Worm (Caenorhabditis elegans): ENCODE results near the gene nhr-96.

Gene nhr-96

DNA sequence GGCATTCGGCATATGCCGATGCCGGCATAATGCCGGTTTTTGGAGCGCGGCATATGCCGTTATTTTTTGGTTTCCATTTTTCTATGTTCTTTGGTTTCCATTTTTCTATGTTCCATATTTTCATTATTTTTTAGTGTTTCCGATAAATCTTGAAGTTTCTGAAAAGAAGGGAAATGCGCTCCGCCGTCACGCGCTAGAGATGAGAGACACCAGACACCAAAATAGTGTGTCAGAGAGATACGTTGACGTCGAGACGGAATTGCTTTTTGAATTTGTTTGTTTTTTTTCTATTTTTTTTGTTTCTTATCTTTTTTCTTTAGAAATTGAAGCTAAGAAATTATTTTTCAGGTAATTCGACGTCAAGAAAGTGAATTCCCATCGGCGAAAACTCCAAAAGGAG lies 21.9 kb downstream of the nhr-96 start, which contains the start of gene F41B5.1:
F41B5.1 (plus strand) TSS at position 343 of the 400 bp plus-strand sequence.
- TF ChIP-seq hmg-11 (tag; optimal IDR thresholded peaks at IDR 0.05), result peak; percentile 15

DNA sequence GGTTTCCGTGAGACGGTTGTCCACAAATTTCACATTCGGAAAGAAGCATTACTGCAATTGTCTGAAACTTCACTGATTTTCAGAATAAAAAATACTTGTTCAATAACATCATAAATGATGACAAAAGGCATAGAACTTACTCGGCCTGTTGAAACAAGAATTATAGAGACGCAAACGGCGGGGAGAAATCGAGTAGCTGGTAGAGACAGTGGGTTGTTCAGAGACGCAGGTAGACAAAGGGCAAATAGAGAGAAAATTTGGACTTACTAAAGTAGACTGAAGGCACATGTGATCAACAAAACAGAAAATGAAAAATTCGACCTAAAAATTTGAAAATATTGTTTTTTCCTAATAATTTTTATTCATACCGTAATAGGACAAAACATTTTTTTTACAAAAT lies 26.5 kb downstream of the nhr-96 start, which contains the start of gene nhr-182:
nhr-182 (minus strand) TSS at position 178 of the 400 bp plus-strand sequence.
- TF ChIP-seq nhr-25 (tag; optimal IDR thresholded peaks at IDR 0.05) (no peak), ama-1 (optimal IDR thresholded peaks at IDR 0.05) (no peak), skn-1 (tag; optimal IDR thresholded peaks at IDR 0.05) (peak; percentile 89), elt-2 (tag; optimal IDR thresholded peaks at IDR 0.05) (peak; percentile 28), lsy-12 (tag; optimal IDR thresholded peaks at IDR 0.05) (no peak), unc-62 (GFP tag; optimal IDR thresholded peaks at IDR 0.05) (no peak), nfya-1 (tag; optimal IDR thresholded peaks at IDR 0.05; ENCODE audit: insufficient read depth) (peak; percentile 16), nhr-23 (tag; optimal IDR thresholded peaks at IDR 0.05) (peak; percentile 3), ZK546.5 (tag; optimal IDR thresholded peaks at IDR 0.05) (no peak), ztf-4 (tag; optimal IDR thresholded peaks at IDR 0.05) (no peak), R02D3.7 (tag; optimal IDR thresholded peaks at IDR 0.05) (no peak), pha-4 (tag; optimal IDR thresholded peaks at IDR 0.05) (peak; percentile 83), zag-1 (tag; optimal IDR thresholded peaks at IDR 0.05) (no peak), lin-15B (tag; optimal IDR thresholded peaks at IDR 0.05) (no peak), nhr-11 (tag; optimal IDR thresholded peaks at IDR 0.05) (no peak), egl-5 (tag; optimal IDR thresholded peaks at IDR 0.05) (no peak), nhr-43 (tag; optimal IDR thresholded peaks at IDR 0.05; ENCODE audit: poor library complexity, severe bottlenecking) (no peak), sea-2 (GFP tag; optimal IDR thresholded peaks at IDR 0.05) (no peak), daf-12 (tag; optimal IDR thresholded peaks at IDR 0.05) (no peak), aly-2 (tag; optimal IDR thresholded peaks at IDR 0.05) (no peak), elt-1 (tag; optimal IDR thresholded peaks at IDR 0.05) (no peak), egl-27 (tag; optimal IDR thresholded peaks at IDR 0.05) (no peak)

DNA sequence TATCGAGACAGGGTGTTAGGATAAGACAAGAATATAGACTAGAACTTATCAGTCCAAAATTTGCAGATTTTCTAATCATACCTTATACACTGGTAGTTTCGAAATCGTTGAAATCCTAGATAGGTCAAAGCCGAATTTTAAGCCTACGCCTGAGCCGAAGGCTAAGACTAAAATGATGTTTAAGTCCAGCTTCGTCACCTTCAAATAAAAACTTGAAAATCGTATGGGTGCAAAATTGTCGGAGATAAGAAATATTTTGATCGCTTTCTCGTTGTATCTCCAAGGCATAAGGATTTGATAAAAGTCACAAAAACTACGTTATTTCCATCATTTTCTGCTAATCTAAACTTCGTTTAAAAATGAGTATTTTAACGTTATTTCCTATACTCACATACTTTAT lies 27.4 kb downstream of the nhr-96 start, which contains the start of gene F41B5.12:
F41B5.12 (plus strand) TSS at position 301 of the 400 bp plus-strand sequence.
- TF ChIP-seq egl-5 (tag; optimal IDR thresholded peaks at IDR 0.05), result no peak
- TF ChIP-seq elt-2 (tag; optimal IDR thresholded peaks at IDR 0.05), result no peak
- TF ChIP-seq ceh-9 (tag; optimal IDR thresholded peaks at IDR 0.05), result no peak
- TF ChIP-seq ZK546.5 (tag; optimal IDR thresholded peaks at IDR 0.05), result no peak
- no peak for TF ChIP-seq nhr-23 (tag; optimal IDR thresholded peaks at IDR 0.05)
- no peak for TF ChIP-seq elt-3 (tag; optimal IDR thresholded peaks at IDR 0.05)
- TF ChIP-seq nhr-43 (tag; optimal IDR thresholded peaks at IDR 0.05; ENCODE audit: poor library complexity, severe bottlenecking), result no peak
- no peak for TF ChIP-seq aly-2 (tag; optimal IDR thresholded peaks at IDR 0.05)

DNA sequence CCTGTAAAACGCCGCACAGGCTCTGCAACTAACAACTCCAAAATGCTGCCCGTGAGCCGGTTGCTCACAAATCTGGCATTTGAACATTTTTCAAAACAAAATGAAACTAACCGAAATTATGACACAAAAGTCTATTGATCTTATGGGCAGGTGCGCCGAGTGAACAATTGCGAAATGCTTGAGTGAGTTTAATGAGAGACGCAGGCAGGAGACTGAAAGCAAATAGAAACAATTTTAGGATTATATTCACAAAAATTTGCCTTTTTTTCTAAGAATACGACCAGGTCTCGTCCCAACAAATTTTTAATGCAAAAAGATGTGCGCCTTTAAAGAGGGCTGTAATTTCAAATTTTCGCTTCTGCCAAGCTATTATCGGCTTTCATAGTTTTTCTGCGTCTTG lies 31.2 kb downstream of the nhr-96 start, which contains the start of gene nhr-183:
nhr-183 (minus strand) TSS at position 180 of the 400 bp plus-strand sequence.
- no peak for TF ChIP-seq daf-12 (tag; optimal IDR thresholded peaks at IDR 0.05)
- TF ChIP-seq pha-4 (tag; optimal IDR thresholded peaks at IDR 0.05), result peak; percentile 46

DNA sequence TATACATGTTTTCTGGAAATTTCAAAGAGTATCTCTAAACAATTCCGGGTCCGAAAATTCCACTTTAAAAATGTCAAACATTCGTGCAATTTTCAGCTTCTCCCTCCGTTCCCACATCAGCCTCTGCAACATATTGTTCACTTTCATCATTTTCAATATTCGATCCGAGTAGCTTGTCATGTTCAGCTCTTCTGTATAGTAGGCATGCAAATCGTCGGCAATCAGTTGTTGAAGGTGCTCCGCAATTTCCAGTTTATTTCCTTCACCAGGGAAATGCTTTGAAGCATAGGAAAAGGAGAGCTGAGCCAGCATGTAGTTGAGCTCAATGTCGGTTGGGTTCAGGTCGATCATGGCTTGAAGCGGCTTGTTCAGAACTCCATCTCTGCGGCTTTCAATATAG lies 31.6 kb downstream of the nhr-96 start:
- no peak for TF ChIP-seq egl-5 (tag; optimal IDR thresholded peaks at IDR 0.05)
- TF ChIP-seq pha-4 (tag; optimal IDR thresholded peaks at IDR 0.05), result no peak
- no peak for TF ChIP-seq ceh-16 (tag; optimal IDR thresholded peaks at IDR 0.05)
- no peak for TF ChIP-seq fkh-10 (GFP tag; optimal IDR thresholded peaks at IDR 0.05)
- no peak for TF ChIP-seq lin-15B (tag; optimal IDR thresholded peaks at IDR 0.05)
- no peak for TF ChIP-seq hmg-11 (tag; optimal IDR thresholded peaks at IDR 0.05)
- no peak for TF ChIP-seq ztf-11 (tag; optimal IDR thresholded peaks at IDR 0.05)
- TF ChIP-seq pqm-1 (tag; optimal IDR thresholded peaks at IDR 0.05), result no peak
- no peak for TF ChIP-seq unc-62 (GFP tag; optimal IDR thresholded peaks at IDR 0.05)
- TF ChIP-seq tbx-2 (tag; optimal IDR thresholded peaks at IDR 0.05), result no peak
- TF ChIP-seq fkh-2 (tag; optimal IDR thresholded peaks at IDR 0.05), result no peak
- TF ChIP-seq fos-1 (tag; optimal IDR thresholded peaks at IDR 0.05), result no peak

DNA sequence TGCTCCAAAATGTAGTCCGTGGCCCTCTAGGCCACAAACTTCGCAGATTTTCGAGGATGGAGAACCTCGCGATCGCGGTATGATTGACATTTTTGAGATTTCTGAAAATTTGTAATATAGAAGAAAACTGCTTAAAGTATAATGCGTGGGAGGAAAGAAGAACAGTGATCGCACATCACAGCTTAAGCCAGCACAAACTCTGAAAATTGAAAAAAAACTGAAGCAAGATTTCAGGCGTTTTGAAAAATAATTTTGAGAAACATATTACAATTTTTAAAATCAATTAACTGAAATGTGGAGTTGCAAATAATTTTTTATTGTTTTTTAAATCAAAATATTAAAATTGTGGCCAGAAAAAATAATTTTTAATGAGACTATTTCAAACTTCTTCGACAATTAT lies 33.7 kb downstream of the nhr-96 start, which contains the start of gene nhr-275:
nhr-275 (minus strand) TSS at position 101 of the 400 bp plus-strand sequence.
- no peak for TF ChIP-seq nhr-43 (tag; optimal IDR thresholded peaks at IDR 0.05; ENCODE audit: poor library complexity, severe bottlenecking)
- no peak for TF ChIP-seq ztf-4 (tag; optimal IDR thresholded peaks at IDR 0.05)
- TF ChIP-seq zag-1 (tag; optimal IDR thresholded peaks at IDR 0.05), result no peak
- no peak for TF ChIP-seq nhr-76 (tag; optimal IDR thresholded peaks at IDR 0.05)
- TF ChIP-seq ceh-28 (tag; optimal IDR thresholded peaks at IDR 0.05), result no peak

All from whole organism, L3 larva.